Fruit fly (Drosophila melanogaster) whole organism, prepupa: ENCODE measurements around the gene dao.

Experiments
- Blimp-1 ChIP-seq: fragments of 200-800 bp; sonication (Bioruptor generic); optimal IDR thresholded peaks from 3 replicates; lab custom pipeline; 2017; ENCODE audit warnings: missing biosample characterization, missing genetic modification characterization, mild to moderate bottlenecking, moderate library complexity, missing genetic modification reagents
- CG11294 ChIP-seq: fragments of 200-800 bp; sonication (Bioruptor generic); IDR thresholded peaks from 2 replicates; pipeline ENCODE4 v1.3.6; 2022; ENCODE audit warnings: missing biosample characterization, missing genetic modification characterization
- CG1621 ChIP-seq: fragments of 200-800 bp; sonication (Bioruptor generic); optimal IDR thresholded peaks from 3 replicates; lab custom pipeline; 2018; ENCODE audit warnings: missing biosample characterization, mild to moderate bottlenecking, missing genetic modification characterization
- CG16779 ChIP-seq: fragments of 200-800 bp; sonication (Bioruptor generic); optimal IDR thresholded peaks from 3 replicates; lab custom pipeline; 2017; ENCODE audit warnings: missing biosample characterization, mild to moderate bottlenecking, missing genetic modification characterization
- CG3032 ChIP-seq: fragments of 200-800 bp; optimal IDR thresholded peaks from 2 replicates; lab custom pipeline; 2019; ENCODE audit warnings: missing biosample characterization, mild to moderate bottlenecking, missing genetic modification characterization, moderate library complexity
- CG31627 ChIP-seq: fragments of 200-800 bp; sonication (Bioruptor generic); optimal IDR thresholded peaks from 3 replicates; lab custom pipeline; 2016; ENCODE audit warnings: missing biosample characterization, missing genetic modification characterization
- CG32006 ChIP-seq: fragments of 200-800 bp; sonication (Bioruptor generic); optimal IDR thresholded peaks from 3 replicates; lab custom pipeline; 2017; ENCODE audit warnings: missing biosample characterization, mild to moderate bottlenecking, missing genetic modification characterization
- CG34406 ChIP-seq: fragments of 200-800 bp; sonication (Bioruptor generic); optimal IDR thresholded peaks from 3 replicates; lab custom pipeline; 2016; ENCODE audit warnings: missing biosample characterization, missing genetic modification characterization
- CG3919 ChIP-seq: fragments of 200-800 bp; sonication (Bioruptor generic); optimal IDR thresholded peaks from 3 replicates; lab custom pipeline; 2016; ENCODE audit warnings: missing biosample characterization, missing genetic modification characterization
- CG6792 ChIP-seq: fragments of 200-800 bp; sonication (Bioruptor generic); optimal IDR thresholded peaks from 3 replicates; lab custom pipeline; 2016; ENCODE audit warnings: missing biosample characterization, missing genetic modification characterization
- CG6808 ChIP-seq: fragments of 200-800 bp; sonication (Bioruptor generic); optimal IDR thresholded peaks from 3 replicates; lab custom pipeline; 2017; ENCODE audit warnings: missing biosample characterization, missing genetic modification characterization, mild to moderate bottlenecking, moderate library complexity, missing genetic modification reagents
- CG7368 ChIP-seq: fragments of 200-800 bp; sonication (Bioruptor generic); optimal IDR thresholded peaks from 3 replicates; lab custom pipeline; 2016; ENCODE audit warnings: missing biosample characterization, missing genetic modification characterization
- CG8319 ChIP-seq: fragments of 200-800 bp; sonication (Bioruptor generic); optimal IDR thresholded peaks from 3 replicates; lab custom pipeline; 2016; ENCODE audit warnings: missing biosample characterization, missing genetic modification characterization
- CG9139 ChIP-seq: fragments of 200-800 bp; sonication (Bioruptor generic); optimal IDR thresholded peaks from 3 replicates; lab custom pipeline; 2017; ENCODE audit warnings: missing biosample characterization, mild to moderate bottlenecking, missing genetic modification characterization
- Eip75B ChIP-seq: fragments of 200-800 bp; sonication (Bioruptor generic); optimal IDR thresholded peaks from 3 replicates; lab custom pipeline; 2016; ENCODE audit warnings: missing biosample characterization, missing genetic modification characterization
- Eip78C ChIP-seq: fragments of 200-800 bp; sonication (Bioruptor generic); peaks from one replicate; lab custom pipeline; 2016; ENCODE audit warnings: missing biosample characterization, missing genetic modification characterization
- Eip93F ChIP-seq: fragments of 200-800 bp; sonication (Bioruptor generic); optimal IDR thresholded peaks from 2 replicates; lab custom pipeline; 2016; ENCODE audit warnings: missing biosample characterization, mild to moderate bottlenecking, missing genetic modification characterization
- Ets21C ChIP-seq: fragments of 200-800 bp; sonication (Bioruptor generic); optimal IDR thresholded peaks from 3 replicates; lab custom pipeline; 2016; ENCODE audit warnings: missing biosample characterization, missing genetic modification characterization
- Ets96B ChIP-seq: fragments of 200-800 bp; optimal IDR thresholded peaks from 2 replicates; lab custom pipeline; 2019; ENCODE audit warnings: missing biosample characterization, mild to moderate bottlenecking, missing genetic modification characterization, moderate library complexity
- Gug ChIP-seq: fragments of 200-800 bp; sonication (Bioruptor generic); IDR thresholded peaks from 2 replicates; pipeline ENCODE4 v1.3.6; 2022; ENCODE audit warnings: missing biosample characterization, missing genetic modification characterization
- Hr39 ChIP-seq: fragments of 200-800 bp; sonication (Bioruptor generic); optimal IDR thresholded peaks from 2 replicates; lab custom pipeline; 2016; ENCODE audit warnings: missing biosample characterization, missing genetic modification characterization
- Hr4 ChIP-seq: fragments of 200-800 bp; sonication (Bioruptor generic); optimal IDR thresholded peaks from 3 replicates; lab custom pipeline; 2016; ENCODE audit warnings: missing biosample characterization, missing genetic modification characterization
- Met ChIP-seq: fragments of 200-800 bp; sonication (Bioruptor generic); optimal IDR thresholded peaks from 3 replicates; lab custom pipeline; 2016; ENCODE audit warnings: missing biosample characterization, missing genetic modification characterization
- OdsH ChIP-seq: fragments of 200-800 bp; sonication (Bioruptor generic); optimal IDR thresholded peaks from 3 replicates; lab custom pipeline; 2016; ENCODE audit warnings: missing biosample characterization, missing genetic modification characterization
- Smox ChIP-seq: fragments of 200-800 bp; sonication (Bioruptor generic); optimal IDR thresholded peaks from 3 replicates; lab custom pipeline; 2016; ENCODE audit warnings: missing biosample characterization, missing genetic modification characterization
- Sox102F ChIP-seq: fragments of 200-800 bp; sonication (Bioruptor generic); optimal IDR thresholded peaks from 2 replicates; lab custom pipeline; 2016; ENCODE audit warnings: missing biosample characterization, mild to moderate bottlenecking, missing genetic modification characterization
- Sox14 ChIP-seq: fragments of 200-800 bp; sonication (Bioruptor generic); optimal IDR thresholded peaks from 3 replicates; lab custom pipeline; 2016; ENCODE audit warnings: missing biosample characterization, missing genetic modification characterization
- Sox15 ChIP-seq: fragments of 200-800 bp; sonication (Bioruptor generic); optimal IDR thresholded peaks from 3 replicates; lab custom pipeline; 2016; ENCODE audit warnings: missing biosample characterization, missing genetic modification characterization
- achi ChIP-seq: fragments of 200-800 bp; sonication (Bioruptor generic); optimal IDR thresholded peaks from 3 replicates; lab custom pipeline; 2016; ENCODE audit warnings: missing biosample characterization, missing genetic modification characterization
- acj6 ChIP-seq: fragments of 200-800 bp; sonication (Bioruptor generic); optimal IDR thresholded peaks from 3 replicates; lab custom pipeline; 2016; ENCODE audit warnings: missing biosample characterization, missing genetic modification characterization
- cyc ChIP-seq: fragments of 200-800 bp; sonication (Bioruptor generic); optimal IDR thresholded peaks from 3 replicates; lab custom pipeline; 2016; ENCODE audit warnings: missing biosample characterization, missing genetic modification characterization
- dsx ChIP-seq: fragments of 200-800 bp; optimal IDR thresholded peaks from 3 replicates; lab custom pipeline; 2019; ENCODE audit warnings: missing biosample characterization, mild to moderate bottlenecking, missing genetic modification characterization, moderate library complexity; ENCODE audit not compliant: poor library complexity, severe bottlenecking
- eg ChIP-seq: fragments of 200-800 bp; sonication (Bioruptor generic); IDR thresholded peaks from 3 replicates; pipeline ENCODE4 v1.3.6; 2022; ENCODE audit warnings: missing biosample characterization, missing genetic modification characterization
- esn ChIP-seq: fragments of 200-800 bp; sonication (Bioruptor generic); optimal IDR thresholded peaks from 2 replicates; lab custom pipeline; 2016; ENCODE audit warnings: missing biosample characterization, mild to moderate bottlenecking, missing genetic modification characterization, moderate library complexity
- fd59A ChIP-seq: fragments of 200-800 bp; sonication (Bioruptor generic); optimal IDR thresholded peaks from 2 replicates; lab custom pipeline; 2017; ENCODE audit warnings: missing biosample characterization, mild to moderate bottlenecking, missing genetic modification characterization, missing genetic modification reagents
- fkh ChIP-seq: fragments of 200-800 bp; sonication (Bioruptor generic); optimal IDR thresholded peaks from 3 replicates; lab custom pipeline; 2017; ENCODE audit warnings: missing biosample characterization, mild to moderate bottlenecking, missing genetic modification characterization, moderate library complexity
- lz ChIP-seq: fragments of 200-800 bp; sonication (Bioruptor generic); optimal IDR thresholded peaks from 3 replicates; lab custom pipeline; 2016; ENCODE audit warnings: missing biosample characterization, missing genetic modification characterization
- net ChIP-seq: fragments of 200-800 bp; sonication (Bioruptor generic); optimal IDR thresholded peaks from 3 replicates; lab custom pipeline; 2016; ENCODE audit warnings: missing biosample characterization, missing genetic modification characterization
- salr ChIP-seq, 2 experiments: fragments of 200-800 bp; sonication (Bioruptor generic); optimal IDR thresholded peaks; 3 replicates each; lab custom pipeline; 2016 to 2018; ENCODE audit warnings: missing biosample characterization in 2 of 2, missing genetic modification characterization in 2 of 2, mild to moderate bottlenecking in 1 of 2
- svp ChIP-seq: fragments of 200-800 bp; sonication (Bioruptor generic); peaks from one replicate; lab custom pipeline; 2016; ENCODE audit warnings: missing biosample characterization, missing genetic modification characterization
- topi ChIP-seq: fragments of 200-800 bp; sonication (Bioruptor generic); optimal IDR thresholded peaks from 3 replicates; lab custom pipeline; 2016; ENCODE audit warnings: missing biosample characterization, missing genetic modification characterization
- vri ChIP-seq: fragments of 200-800 bp; sonication (Bioruptor generic); optimal IDR thresholded peaks from 3 replicates; lab custom pipeline; 2016; ENCODE audit warnings: missing biosample characterization, mild to moderate bottlenecking, missing genetic modification characterization

The dao gene

dm6 chr2L:15275794-15276193 lies 27.1 kb downstream of the dao start (continued):
- TF ChIP-seq CG11294, result no peak
- TF ChIP-seq net (GFP tag; lab: Kevin White, UChicago), result peak; percentile 31
- TF ChIP-seq eg (GFP tag; lab: Robert Waterston, UW), result 0 out of 3 replicates have a peak, but pooled peaks have one; percentile 25
- TF ChIP-seq Hr39 (GFP tag; lab: Kevin White, UChicago), result peak; percentile 62
- TF ChIP-seq esn, result peak; percentile 79
- TF ChIP-seq fd59A (GFP tag; lab: Kevin White, UChicago), result peak; percentile 3
- TF ChIP-seq CG16779, result no peak
- TF ChIP-seq Ets96B (tag; lab: Kevin White, UChicago), result peak; percentile 21
- TF ChIP-seq Sox102F, result peak; percentile 65
- TF ChIP-seq CG32006 (GFP tag; lab: Kevin White, UChicago), result peak; percentile 31
- TF ChIP-seq Gug (GFP tag; lab: Robert Waterston, UW), result no peak
- TF ChIP-seq CG8319 (GFP tag; lab: Kevin White, UChicago), result peak; percentile 13
- TF ChIP-seq achi (GFP tag; lab: Kevin White, UChicago), result peak; percentile 44
- no peak for TF ChIP-seq CG9139 (GFP tag; lab: Kevin White, UChicago)
- TF ChIP-seq CG1621 (tag; lab: Kevin White, UChicago), result no peak
- peak; percentile 36 for TF ChIP-seq dsx
- TF ChIP-seq fkh, result no peak
- no peak for TF ChIP-seq salr (GFP tag; optimal IDR thresholded peaks at IDR 0.05; lab: Kevin White, UChicago)
- peak; percentile 27 for TF ChIP-seq Hr4 (GFP tag; lab: Kevin White, UChicago)
- peak; percentile 65 for TF ChIP-seq Eip75B
- TF ChIP-seq CG7368 (GFP tag; lab: Kevin White, UChicago), result peak; percentile 18
- peak; percentile 62 for TF ChIP-seq CG6792 (GFP tag; lab: Kevin White, UChicago)
- peak; percentile 62 for TF ChIP-seq CG3919 (GFP tag; lab: Kevin White, UChicago)
- peak; percentile 59 for TF ChIP-seq lz (GFP tag; lab: Kevin White, UChicago)

- TF ChIP-seq CG6792 (GFP tag; lab: Kevin White, UChicago) (peak; percentile 23), Eip75B (peak; percentile 11), CG6808 (GFP tag; lab: Kevin White, UChicago) (no peak), Ets21C (peak; percentile 33), lz (GFP tag; lab: Kevin White, UChicago) (peak; percentile 63), Sox14 (GFP tag; lab: Kevin White, UChicago) (no peak), acj6 (peak; percentile 6), esn (peak; percentile 58), Eip78C (GFP tag; lab: Kevin White, UChicago) (peak; percentile 76), OdsH (GFP tag; lab: Kevin White, UChicago) (peak; percentile 32), svp (GFP tag; lab: Kevin White, UChicago) (peak; percentile 84), topi (GFP tag; lab: Kevin White, UChicago) (peak; percentile 47), dsx (no peak), cyc (GFP tag; lab: Kevin White, UChicago) (peak; percentile 27), Eip93F (GFP tag; lab: Kevin White, UChicago) (peak; percentile 25), Hr39 (GFP tag; lab: Kevin White, UChicago) (peak; percentile 57), Sox15 (GFP tag; lab: Kevin White, UChicago) (peak; percentile 2), Smox (GFP tag; lab: Kevin White, UChicago) (peak; percentile 17), CG31627 (peak; percentile 28), Sox102F (peak; percentile 54), Blimp-1 (peak; percentile 22), CG3032 (tag; lab: Kevin White, UChicago) (no peak), vri (GFP tag; lab: Kevin White, UChicago) (peak; percentile 28), CG34406 (peak; percentile 20), achi (GFP tag; lab: Kevin White, UChicago) (no peak), Met (GFP tag; lab: Kevin White, UChicago) (peak; percentile 59)
Measured at dm6 chr2L:15280975-15281374, 32.3 kb downstream of the dao start.
